Worm (Caenorhabditis elegans): ENCODE measurements around the gene frm-7.
A peak's percentile ranks its signal among the peaks of the same experiment; 100 is the strongest.

frm-7 gene

DNA sequence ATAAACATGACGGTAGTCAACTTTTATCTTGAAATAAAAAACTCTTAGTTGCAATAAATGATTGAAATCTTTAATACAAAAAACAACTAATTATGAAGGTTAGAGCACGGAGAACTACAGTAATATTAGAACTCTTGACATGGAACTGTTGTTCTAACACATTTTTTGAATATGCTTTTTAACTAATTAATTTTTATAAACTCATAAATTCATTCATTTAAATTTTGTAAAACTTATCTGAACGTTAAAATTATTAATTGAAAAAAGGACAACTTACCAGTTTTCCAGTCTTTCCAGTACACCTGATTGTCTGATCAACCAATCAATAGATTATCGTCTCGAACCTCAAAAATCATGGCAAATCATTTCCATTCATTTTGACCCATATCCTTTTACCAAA is 50.2 kb downstream of the frm-7 start, which contains the start of gene sqt-3:
TSS of gene sqt-3 (plus strand) at position 301 of the 400 bp plus-strand sequence.
- no peak for TF ChIP-seq elt-2 (tag; optimal IDR thresholded peaks at IDR 0.05)
- TF ChIP-seq ztf-4 (tag; optimal IDR thresholded peaks at IDR 0.05), result no peak
- TF ChIP-seq eor-1 (tag; optimal IDR thresholded peaks at IDR 0.05), result no peak
- no peak for TF ChIP-seq nhr-77 (tag; optimal IDR thresholded peaks at IDR 0.05)
- no peak for TF ChIP-seq zag-1 (tag; optimal IDR thresholded peaks at IDR 0.05)

- TF ChIP-seq ceh-28 (tag; optimal IDR thresholded peaks at IDR 0.05) (no peak), ama-1 (optimal IDR thresholded peaks at IDR 0.05) (peak; percentile 51)
These were observed 50.6 kb downstream of the frm-7 start for ce11 chrV:12352881-12353280.

- TF ChIP-seq nhr-43 (tag; optimal IDR thresholded peaks at IDR 0.05; ENCODE audit: poor library complexity, severe bottlenecking) (peak; percentile 25), nhr-28 (tag; optimal IDR thresholded peaks at IDR 0.05) (no peak), nhr-23 (tag; optimal IDR thresholded peaks at IDR 0.05) (no peak), nhr-76 (tag; optimal IDR thresholded peaks at IDR 0.05) (no peak)
These were observed 51.2 kb downstream of the frm-7 start for ce11 chrV:12353505-12353904.

ce11 chrV:12354193-12354830 is 52.0 kb downstream of the frm-7 start:
- TF ChIP-seq ceh-82 (tag; optimal IDR thresholded peaks at IDR 0.05), result no peak
- TF ChIP-seq nhr-43 (tag; optimal IDR thresholded peaks at IDR 0.05; ENCODE audit: poor library complexity, severe bottlenecking), result peak; percentile 91
- peak; percentile 45 for TF ChIP-seq nhr-23 (tag; optimal IDR thresholded peaks at IDR 0.05)
- no peak for TF ChIP-seq skn-1 (tag; optimal IDR thresholded peaks at IDR 0.05)
- TF ChIP-seq nhr-28 (tag; optimal IDR thresholded peaks at IDR 0.05), result peak; percentile 1
- TF ChIP-seq R02D3.7 (tag; optimal IDR thresholded peaks at IDR 0.05), result no peak
- no peak for TF ChIP-seq egl-27 (tag; optimal IDR thresholded peaks at IDR 0.05)
- TF ChIP-seq fos-1 (tag; optimal IDR thresholded peaks at IDR 0.05), result no peak
- peak; percentile 43 for TF ChIP-seq nhr-25 (tag; optimal IDR thresholded peaks at IDR 0.05)
- TF ChIP-seq lsy-12 (tag; optimal IDR thresholded peaks at IDR 0.05), result peak; percentile 34
- TF ChIP-seq elt-1 (tag; optimal IDR thresholded peaks at IDR 0.05), result peak; percentile 44
- no peak for TF ChIP-seq ceh-9 (tag; optimal IDR thresholded peaks at IDR 0.05)
- no peak for TF ChIP-seq fkh-10 (GFP tag; optimal IDR thresholded peaks at IDR 0.05)
- TF ChIP-seq sea-2 (GFP tag; optimal IDR thresholded peaks at IDR 0.05), result no peak
- no peak for TF ChIP-seq jun-1 (tag; optimal IDR thresholded peaks at IDR 0.05)
- TF ChIP-seq eor-1 (tag; optimal IDR thresholded peaks at IDR 0.05), result no peak
- TF ChIP-seq nhr-237 (tag; optimal IDR thresholded peaks at IDR 0.05), result no peak
- TF ChIP-seq tbx-2 (tag; optimal IDR thresholded peaks at IDR 0.05), result peak; percentile 11
- peak in 1 of 3 experiments; percentile 35 for TF ChIP-seq elt-3 (tag; optimal IDR thresholded peaks at IDR 0.05)
- no peak for TF ChIP-seq mdl-1 (tag; optimal IDR thresholded peaks at IDR 0.05)
- no peak for TF ChIP-seq fkh-2 (tag; optimal IDR thresholded peaks at IDR 0.05)
- TF ChIP-seq elt-2 (tag; optimal IDR thresholded peaks at IDR 0.05), result no peak
- peak; percentile 76 for TF ChIP-seq ama-1 (optimal IDR thresholded peaks at IDR 0.05)
- no peak for TF ChIP-seq ceh-28 (tag; optimal IDR thresholded peaks at IDR 0.05)
- no peak for TF ChIP-seq pha-4 (tag; optimal IDR thresholded peaks at IDR 0.05)
- TF ChIP-seq unc-39 (tag; optimal IDR thresholded peaks at IDR 0.05), result no peak
- peak; percentile 62 for TF ChIP-seq aly-2 (tag; optimal IDR thresholded peaks at IDR 0.05)
- no peak for TF ChIP-seq ZK546.5 (tag; optimal IDR thresholded peaks at IDR 0.05)
- TF ChIP-seq nhr-12 (tag; optimal IDR thresholded peaks at IDR 0.05), result no peak
- TF ChIP-seq ceh-16 (tag; optimal IDR thresholded peaks at IDR 0.05), result no peak

Measured in whole organism, L3 larva.